Worm (Caenorhabditis elegans) whole organism, L3 larva: ENCODE data around the gene cdr-2.

ENCODE experiments used
- daf-12 ChIP-seq: fragments of 150-350 bp; optimal IDR thresholded peaks from 2 replicates; lab custom pipeline; 2014; ENCODE audit warnings: missing biosample characterization, missing genetic modification reagents, missing genetic modification characterization
- elt-2 ChIP-seq: sonication (generic microtip); optimal IDR thresholded peaks from 2 replicates; lab custom pipeline; 2016; ENCODE audit warnings: missing genetic modification reagents, mild to moderate bottlenecking, missing genetic modification characterization, missing compliant biosample characterization
- nhr-11 ChIP-seq: fragments of 150-350 bp; optimal IDR thresholded peaks from 2 replicates; lab custom pipeline; 2014; ENCODE audit warnings: missing biosample characterization, missing genetic modification characterization
- nhr-25 ChIP-seq: sonication (generic microtip); optimal IDR thresholded peaks from 2 replicates; lab custom pipeline; 2017; ENCODE audit warnings: missing biosample characterization, missing genetic modification characterization
- nhr-77 ChIP-seq: fragments of 150-350 bp; optimal IDR thresholded peaks from 2 replicates; lab custom pipeline; 2014; ENCODE audit warnings: missing biosample characterization, missing genetic modification characterization
- tbx-2 ChIP-seq: sonication (generic microtip); optimal IDR thresholded peaks from 2 replicates; lab custom pipeline; 2016; ENCODE audit warnings: mild to moderate bottlenecking, missing genetic modification characterization, missing compliant biosample characterization

- TF ChIP-seq elt-2 (tag; lab: Kevin White, UChicago) (no peak), tbx-2 (tag; lab: Kevin White, UChicago) (no peak), nhr-11 (tag; lab: Kevin White, UChicago) (no peak), nhr-77 (no peak), nhr-25 (tag; lab: Kevin White, UChicago) (no peak), daf-12 (tag; lab: Kevin White, UChicago) (no peak)
Observed at ce11 chrV:12427826-12428225, 12.3 kb upstream of the cdr-2 start.
